Fruit fly (Drosophila melanogaster) whole organism, prepupa: ENCODE results near the gene Or33b.
A peak's percentile ranks its signal among the peaks of the same experiment; 100 is the strongest.

Experiments used
- CG10631 ChIP-seq: fragments of 200-800 bp; sonication (Bioruptor generic); optimal IDR thresholded peaks from 2 replicates; lab custom pipeline; 2016; ENCODE audit warnings: missing biosample characterization, missing genetic modification characterization
- CG10669 ChIP-seq: fragments of 200-800 bp; sonication (Bioruptor generic); optimal IDR thresholded peaks from 3 replicates; lab custom pipeline; 2018; ENCODE audit warnings: missing biosample characterization, mild to moderate bottlenecking, missing genetic modification characterization, moderate library complexity
- CG11294 ChIP-seq: fragments of 200-800 bp; sonication (Bioruptor generic); IDR thresholded peaks from 2 replicates; pipeline ENCODE4 v1.3.6; 2022; ENCODE audit warnings: missing biosample characterization, missing genetic modification characterization
- CG11762 ChIP-seq: fragments of 200-800 bp; sonication (Bioruptor generic); optimal IDR thresholded peaks from 3 replicates; lab custom pipeline; 2016; ENCODE audit warnings: missing biosample characterization, missing genetic modification characterization; ENCODE audit not compliant: insufficient read depth
- CG11902 ChIP-seq: fragments of 200-800 bp; sonication (Bioruptor generic); optimal IDR thresholded peaks from 3 replicates; lab custom pipeline; 2016; ENCODE audit warnings: missing biosample characterization, missing genetic modification characterization
- CG15336 ChIP-seq: fragments of 200-800 bp; sonication (Bioruptor generic); IDR thresholded peaks from 2 replicates; pipeline ENCODE4 v1.3.6; 2022; ENCODE audit warnings: missing biosample characterization, missing genetic modification characterization
- CG16779 ChIP-seq: fragments of 200-800 bp; sonication (Bioruptor generic); optimal IDR thresholded peaks from 3 replicates; lab custom pipeline; 2017; ENCODE audit warnings: missing biosample characterization, mild to moderate bottlenecking, missing genetic modification characterization
- CG31627 ChIP-seq: fragments of 200-800 bp; sonication (Bioruptor generic); optimal IDR thresholded peaks from 3 replicates; lab custom pipeline; 2016; ENCODE audit warnings: missing biosample characterization, missing genetic modification characterization
- CG3919 ChIP-seq: fragments of 200-800 bp; sonication (Bioruptor generic); optimal IDR thresholded peaks from 3 replicates; lab custom pipeline; 2016; ENCODE audit warnings: missing biosample characterization, missing genetic modification characterization
- CG4318 ChIP-seq: fragments of 200-800 bp; sonication (Bioruptor generic); optimal IDR thresholded peaks from 3 replicates; lab custom pipeline; 2017; ENCODE audit warnings: missing biosample characterization, mild to moderate bottlenecking, missing genetic modification characterization
- CG6163 ChIP-seq: fragments of 200-800 bp; sonication (Bioruptor generic); IDR thresholded peaks from 3 replicates; pipeline ENCODE4 v1.3.6; 2022; ENCODE audit warnings: missing biosample characterization, missing genetic modification characterization
- CG6276 ChIP-seq: fragments of 200-800 bp; sonication (Bioruptor generic); optimal IDR thresholded peaks from 2 replicates; lab custom pipeline; 2017; ENCODE audit warnings: missing biosample characterization, mild to moderate bottlenecking, missing genetic modification characterization
- CG6808 ChIP-seq: fragments of 200-800 bp; sonication (Bioruptor generic); optimal IDR thresholded peaks from 3 replicates; lab custom pipeline; 2017; ENCODE audit warnings: missing biosample characterization, missing genetic modification characterization, mild to moderate bottlenecking, moderate library complexity, missing genetic modification reagents
- CG6854 ChIP-seq: fragments of 200-800 bp; sonication (Bioruptor generic); optimal IDR thresholded peaks from 2 replicates; lab custom pipeline; 2017; ENCODE audit warnings: missing biosample characterization, mild to moderate bottlenecking, missing genetic modification characterization
- CG7368 ChIP-seq: fragments of 200-800 bp; sonication (Bioruptor generic); optimal IDR thresholded peaks from 3 replicates; lab custom pipeline; 2016; ENCODE audit warnings: missing biosample characterization, missing genetic modification characterization
- CG8119 ChIP-seq: fragments of 200-800 bp; sonication (Bioruptor generic); IDR thresholded peaks from 3 replicates; pipeline ENCODE4 v1.3.6; 2022; ENCODE audit warnings: missing biosample characterization, missing genetic modification characterization
- CG8632 ChIP-seq: fragments of 200-800 bp; sonication (Bioruptor generic); optimal IDR thresholded peaks from 3 replicates; lab custom pipeline; 2016; ENCODE audit warnings: missing biosample characterization, missing genetic modification characterization
- CG9139 ChIP-seq: fragments of 200-800 bp; sonication (Bioruptor generic); optimal IDR thresholded peaks from 3 replicates; lab custom pipeline; 2017; ENCODE audit warnings: missing biosample characterization, mild to moderate bottlenecking, missing genetic modification characterization
- Eip75B ChIP-seq: fragments of 200-800 bp; sonication (Bioruptor generic); optimal IDR thresholded peaks from 3 replicates; lab custom pipeline; 2016; ENCODE audit warnings: missing biosample characterization, missing genetic modification characterization
- Eip78C ChIP-seq: fragments of 200-800 bp; sonication (Bioruptor generic); peaks from one replicate; lab custom pipeline; 2016; ENCODE audit warnings: missing biosample characterization, missing genetic modification characterization
- Ets96B ChIP-seq: fragments of 200-800 bp; optimal IDR thresholded peaks from 2 replicates; lab custom pipeline; 2019; ENCODE audit warnings: missing biosample characterization, mild to moderate bottlenecking, missing genetic modification characterization, moderate library complexity
- Hr39 ChIP-seq: fragments of 200-800 bp; sonication (Bioruptor generic); optimal IDR thresholded peaks from 2 replicates; lab custom pipeline; 2016; ENCODE audit warnings: missing biosample characterization, missing genetic modification characterization
- Lpt ChIP-seq: fragments of 200-800 bp; sonication (Bioruptor generic); optimal IDR thresholded peaks from 3 replicates; lab custom pipeline; 2016; ENCODE audit warnings: missing biosample characterization, missing genetic modification characterization
- Met ChIP-seq: fragments of 200-800 bp; sonication (Bioruptor generic); optimal IDR thresholded peaks from 3 replicates; lab custom pipeline; 2016; ENCODE audit warnings: missing biosample characterization, missing genetic modification characterization
- OdsH ChIP-seq: fragments of 200-800 bp; sonication (Bioruptor generic); optimal IDR thresholded peaks from 3 replicates; lab custom pipeline; 2016; ENCODE audit warnings: missing biosample characterization, missing genetic modification characterization
- Smox ChIP-seq: fragments of 200-800 bp; sonication (Bioruptor generic); optimal IDR thresholded peaks from 3 replicates; lab custom pipeline; 2016; ENCODE audit warnings: missing biosample characterization, missing genetic modification characterization
- Sox102F ChIP-seq: fragments of 200-800 bp; sonication (Bioruptor generic); optimal IDR thresholded peaks from 2 replicates; lab custom pipeline; 2016; ENCODE audit warnings: missing biosample characterization, mild to moderate bottlenecking, missing genetic modification characterization
- Sox15 ChIP-seq: fragments of 200-800 bp; sonication (Bioruptor generic); optimal IDR thresholded peaks from 3 replicates; lab custom pipeline; 2016; ENCODE audit warnings: missing biosample characterization, missing genetic modification characterization
- achi ChIP-seq: fragments of 200-800 bp; sonication (Bioruptor generic); optimal IDR thresholded peaks from 3 replicates; lab custom pipeline; 2016; ENCODE audit warnings: missing biosample characterization, missing genetic modification characterization
- acj6 ChIP-seq: fragments of 200-800 bp; sonication (Bioruptor generic); optimal IDR thresholded peaks from 3 replicates; lab custom pipeline; 2016; ENCODE audit warnings: missing biosample characterization, missing genetic modification characterization
- cyc ChIP-seq: fragments of 200-800 bp; sonication (Bioruptor generic); optimal IDR thresholded peaks from 3 replicates; lab custom pipeline; 2016; ENCODE audit warnings: missing biosample characterization, missing genetic modification characterization
- dac ChIP-seq: fragments of 200-800 bp; sonication (Bioruptor generic); optimal IDR thresholded peaks from 2 replicates; lab custom pipeline; 2017; ENCODE audit warnings: missing biosample characterization, mild to moderate bottlenecking, missing genetic modification characterization
- dsx ChIP-seq: fragments of 200-800 bp; optimal IDR thresholded peaks from 3 replicates; lab custom pipeline; 2019; ENCODE audit warnings: missing biosample characterization, mild to moderate bottlenecking, missing genetic modification characterization, moderate library complexity; ENCODE audit not compliant: poor library complexity, severe bottlenecking
- esn ChIP-seq: fragments of 200-800 bp; sonication (Bioruptor generic); optimal IDR thresholded peaks from 2 replicates; lab custom pipeline; 2016; ENCODE audit warnings: missing biosample characterization, mild to moderate bottlenecking, missing genetic modification characterization, moderate library complexity
- fd59A ChIP-seq: fragments of 200-800 bp; sonication (Bioruptor generic); optimal IDR thresholded peaks from 2 replicates; lab custom pipeline; 2017; ENCODE audit warnings: missing biosample characterization, mild to moderate bottlenecking, missing genetic modification characterization, missing genetic modification reagents
- fkh ChIP-seq: fragments of 200-800 bp; sonication (Bioruptor generic); optimal IDR thresholded peaks from 3 replicates; lab custom pipeline; 2017; ENCODE audit warnings: missing biosample characterization, mild to moderate bottlenecking, missing genetic modification characterization, moderate library complexity
- pdm3 ChIP-seq: fragments of 200-800 bp; sonication (Bioruptor generic); optimal IDR thresholded peaks from 3 replicates; lab custom pipeline; 2016; ENCODE audit warnings: missing biosample characterization, missing genetic modification characterization
- salr ChIP-seq, 2 experiments: fragments of 200-800 bp; sonication (Bioruptor generic); optimal IDR thresholded peaks; 3 replicates each; lab custom pipeline; 2016 to 2018; ENCODE audit warnings: missing biosample characterization in 2 of 2, missing genetic modification characterization in 2 of 2, mild to moderate bottlenecking in 1 of 2
- ss ChIP-seq, 2 experiments: fragments of 200-800 bp; sonication (Bioruptor generic); optimal IDR thresholded peaks; 2 replicates in 1 of 2; 3 replicates in 1 of 2; lab custom pipeline; 2017 to 2018; ENCODE audit warnings: mild to moderate bottlenecking in 2 of 2, missing biosample characterization in 2 of 2, missing genetic modification characterization in 2 of 2, moderate library complexity in 1 of 2
- svp ChIP-seq: fragments of 200-800 bp; sonication (Bioruptor generic); peaks from one replicate; lab custom pipeline; 2016; ENCODE audit warnings: missing biosample characterization, missing genetic modification characterization
- topi ChIP-seq: fragments of 200-800 bp; sonication (Bioruptor generic); optimal IDR thresholded peaks from 3 replicates; lab custom pipeline; 2016; ENCODE audit warnings: missing biosample characterization, missing genetic modification characterization
- vri ChIP-seq: fragments of 200-800 bp; sonication (Bioruptor generic); optimal IDR thresholded peaks from 3 replicates; lab custom pipeline; 2016; ENCODE audit warnings: missing biosample characterization, mild to moderate bottlenecking, missing genetic modification characterization

Or33b gene

dm6 chr2L:11968581-11969272, 32.7 kb downstream of the Or33b start (continued):
- TF ChIP-seq CG9139 (GFP tag; lab: Kevin White, UChicago) (no peak), Eip75B (GFP tag; lab: Kevin White, UChicago) (peak; percentile 45), CG4318 (peak; percentile 42), CG7368 (GFP tag; lab: Kevin White, UChicago) (peak; percentile 32), CG11902 (GFP tag; lab: Kevin White, UChicago) (peak; percentile 50), Smox (GFP tag; lab: Kevin White, UChicago) (peak; percentile 52), vri (GFP tag; lab: Kevin White, UChicago) (no peak), achi (peak; percentile 26), fd59A (GFP tag; lab: Kevin White, UChicago) (peak; percentile 45), Ets96B (tag; lab: Kevin White, UChicago) (peak; percentile 31), CG10669 (peak; percentile 59), CG16779 (no peak), Met (GFP tag; lab: Kevin White, UChicago) (peak; percentile 60), CG10631 (GFP tag; lab: Kevin White, UChicago) (peak; percentile 63), CG11762 (GFP tag; lab: Kevin White, UChicago) (peak; percentile 47), dac (GFP tag; lab: Kevin White, UChicago) (peak; percentile 29), CG11294 (GFP tag; lab: Robert Waterston, UW) (0 out of 2 replicates have a peak, but pooled peaks have one; percentile 17), CG6808 (peak; percentile 60), Sox102F (GFP tag; lab: Kevin White, UChicago) (peak; percentile 34), CG8632 (GFP tag; lab: Kevin White, UChicago) (peak; percentile 31), pdm3 (peak; percentile 70), CG8119 (peak; percentile 56)

dm6 chr2L:11969424-11969823, 33.4 kb downstream of the Or33b start:
- TF ChIP-seq CG8119 (no peak), Sox15 (GFP tag; lab: Kevin White, UChicago) (no peak)

- TF ChIP-seq CG6854 (GFP tag; lab: Kevin White, UChicago), result no peak
- no peak for TF ChIP-seq acj6 (GFP tag; lab: Kevin White, UChicago)
- no peak for TF ChIP-seq CG7368 (GFP tag; lab: Kevin White, UChicago)
- no peak for TF ChIP-seq dac (GFP tag; lab: Kevin White, UChicago)
- TF ChIP-seq Ets96B (tag; lab: Kevin White, UChicago), result no peak
- no peak for TF ChIP-seq Hr39 (GFP tag; lab: Kevin White, UChicago)
- no peak for TF ChIP-seq CG31627 (GFP tag; lab: Kevin White, UChicago)
- TF ChIP-seq CG11762 (GFP tag; lab: Kevin White, UChicago), result no peak
- TF ChIP-seq OdsH (GFP tag; lab: Kevin White, UChicago), result no peak
- TF ChIP-seq CG6808, result no peak
- no peak for TF ChIP-seq cyc (GFP tag; lab: Kevin White, UChicago)
- TF ChIP-seq CG15336 (GFP tag; lab: Robert Waterston, UW), result no peak
- TF ChIP-seq, all 60 proteins: peak for 0
These were observed 34.4 kb downstream of the Or33b start for dm6 chr2L:11970343-11970742.

- peak; percentile 29 for TF ChIP-seq Sox102F (GFP tag; lab: Kevin White, UChicago)
- TF ChIP-seq CG6163 (GFP tag; lab: Robert Waterston, UW), result 0 out of 3 replicates have a peak, but pooled peaks have one; percentile 28
- peak; percentile 45 for TF ChIP-seq CG6854 (GFP tag; lab: Kevin White, UChicago)
- TF ChIP-seq CG6276 (GFP tag; lab: Kevin White, UChicago), result peak; percentile 10
- peak; percentile 31 to 54 for TF ChIP-seq ss (GFP tag; optimal IDR thresholded peaks at IDR 0.05; lab: Kevin White, UChicago)
- peak; percentile 17 for TF ChIP-seq Lpt (GFP tag; lab: Kevin White, UChicago)
- TF ChIP-seq salr (GFP tag; optimal IDR thresholded peaks at IDR 0.05; lab: Kevin White, UChicago), result no peak
- TF ChIP-seq dsx (GFP tag; lab: Kevin White, UChicago), result peak; percentile 23
- peak; percentile 46 for TF ChIP-seq Eip78C (GFP tag; lab: Kevin White, UChicago)
- TF ChIP-seq Smox (GFP tag; lab: Kevin White, UChicago), result no peak
- peak; percentile 26 for TF ChIP-seq topi (GFP tag; lab: Kevin White, UChicago)
- no peak for TF ChIP-seq CG10631 (GFP tag; lab: Kevin White, UChicago)
- TF ChIP-seq esn (GFP tag; lab: Kevin White, UChicago), result peak; percentile 36
- peak; percentile 24 for TF ChIP-seq CG7368 (GFP tag; lab: Kevin White, UChicago)
- peak; percentile 56 for TF ChIP-seq svp (GFP tag; lab: Kevin White, UChicago)
- no peak for TF ChIP-seq CG11762 (GFP tag; lab: Kevin White, UChicago)
- TF ChIP-seq CG15336 (GFP tag; lab: Robert Waterston, UW), result 0 out of 2 replicates have a peak, but pooled peaks have one; percentile 35
- TF ChIP-seq fkh (GFP tag; lab: Kevin White, UChicago), result peak; percentile 85
- peak; percentile 5 for TF ChIP-seq CG6808
- TF ChIP-seq CG3919 (GFP tag; lab: Kevin White, UChicago), result peak; percentile 39
- peak; percentile 11 for TF ChIP-seq Met (GFP tag; lab: Kevin White, UChicago)
These were observed 34.9 kb downstream of the Or33b start for dm6 chr2L:11970853-11971397.
